Worm (Caenorhabditis elegans) whole organism, L2 larva: ENCODE results near the gene BE10.1.

Source experiments
- F13H6.1 ChIP-seq: sonication (generic microtip); optimal IDR thresholded peaks from 2 replicates; lab custom pipeline; 2016; ENCODE audit warnings: missing genetic modification characterization, missing compliant biosample characterization
- R02D3.7 ChIP-seq: fragments of 150-350 bp; optimal IDR thresholded peaks from 2 replicates; lab custom pipeline; 2014; ENCODE audit warnings: missing biosample characterization, missing genetic modification characterization
- Y55F3AM.14 ChIP-seq: fragments of 200-800 bp; sonication (Bioruptor generic); optimal IDR thresholded peaks from 2 replicates; lab custom pipeline; 2018; ENCODE audit warnings: mild to moderate bottlenecking, missing genetic modification characterization, missing compliant biosample characterization
- ZK546.5 ChIP-seq: sonication (generic microtip); optimal IDR thresholded peaks from 2 replicates; lab custom pipeline; 2017; ENCODE audit warnings: missing biosample characterization, missing genetic modification characterization
- alr-1 ChIP-seq: fragments of 150-350 bp; optimal IDR thresholded peaks from 2 replicates; lab custom pipeline; 2014; ENCODE audit warnings: missing biosample characterization, missing genetic modification characterization
- aly-2 ChIP-seq: fragments of 150-350 bp; optimal IDR thresholded peaks from 2 replicates; lab custom pipeline; 2014; ENCODE audit warnings: missing biosample characterization, missing genetic modification characterization
- ama-1 ChIP-seq: fragments of 150-350 bp; optimal IDR thresholded peaks from 2 replicates; lab custom pipeline; 2018; ENCODE audit warnings: inconsistent platforms
- blmp-1 ChIP-seq: sonication (generic microtip); optimal IDR thresholded peaks from 2 replicates; lab custom pipeline; 2017; ENCODE audit warnings: missing genetic modification characterization, mild to moderate bottlenecking, missing compliant biosample characterization, antibody characterized with exemption, moderate library complexity; ENCODE audit not compliant: insufficient read depth
- ceh-16 ChIP-seq: fragments of 150-350 bp; optimal IDR thresholded peaks from 2 replicates; lab custom pipeline; 2014; ENCODE audit warnings: missing biosample characterization, missing genetic modification characterization
- ceh-82 ChIP-seq: fragments of 150-350 bp; optimal IDR thresholded peaks from 2 replicates; lab custom pipeline; 2014; ENCODE audit warnings: missing biosample characterization, missing genetic modification characterization
- crh-2 ChIP-seq: sonication (generic microtip); optimal IDR thresholded peaks from 2 replicates; lab custom pipeline; 2017; ENCODE audit warnings: missing biosample characterization, missing genetic modification characterization
- dmd-4 ChIP-seq: sonication (generic microtip); optimal IDR thresholded peaks from 2 replicates; lab custom pipeline; 2017; ENCODE audit warnings: missing biosample characterization, missing genetic modification characterization
- egl-27 ChIP-seq: sonication (generic microtip); optimal IDR thresholded peaks from 3 replicates; lab custom pipeline; 2017; ENCODE audit warnings: missing biosample characterization, missing genetic modification reagents, missing genetic modification characterization
- elt-1 ChIP-seq: fragments of 150-350 bp; optimal IDR thresholded peaks from 2 replicates; lab custom pipeline; 2014; ENCODE audit warnings: missing biosample characterization, missing genetic modification characterization
- elt-3 ChIP-seq: sonication (generic microtip); optimal IDR thresholded peaks from 2 replicates; lab custom pipeline; 2017; ENCODE audit warnings: missing biosample characterization, missing genetic modification characterization
- fos-1 ChIP-seq: fragments of 150-350 bp; optimal IDR thresholded peaks from 2 replicates; lab custom pipeline; 2014; ENCODE audit warnings: missing biosample characterization, missing genetic modification characterization
- gmeb-1 ChIP-seq: fragments of 150-350 bp; optimal IDR thresholded peaks from 2 replicates; lab custom pipeline; 2014; ENCODE audit warnings: missing biosample characterization, missing genetic modification characterization
- lin-11 ChIP-seq: fragments of 150-350 bp; sonication (generic microtip); optimal IDR thresholded peaks from 2 replicates; lab custom pipeline; 2014; ENCODE audit warnings: missing biosample characterization, missing genetic modification characterization, inconsistent platforms, mixed read lengths
- lin-13 ChIP-seq: fragments of 150-350 bp; optimal IDR thresholded peaks from 2 replicates; lab custom pipeline; 2014; ENCODE audit warnings: missing biosample characterization, missing genetic modification reagents, missing genetic modification characterization
- lin-39 ChIP-seq: fragments of 150-350 bp; optimal IDR thresholded peaks from 2 replicates; lab custom pipeline; 2014; ENCODE audit warnings: missing biosample characterization, missing genetic modification reagents, missing genetic modification characterization
- mbf-1 ChIP-seq: sonication (generic microtip); optimal IDR thresholded peaks from 2 replicates; lab custom pipeline; 2017; ENCODE audit warnings: missing biosample characterization, missing genetic modification characterization
- mdl-1 ChIP-seq, 2 experiments: fragments of 150-350 bp in 1 of 2; sonication (generic microtip) in 1 of 2; optimal IDR thresholded peaks; 2 replicates each; lab custom pipeline; 2017; ENCODE audit warnings: missing biosample characterization in 2 of 2, missing genetic modification characterization in 2 of 2
- nhr-10 ChIP-seq: sonication (generic microtip); optimal IDR thresholded peaks from 2 replicates; lab custom pipeline; 2017; ENCODE audit warnings: missing biosample characterization, missing genetic modification characterization
- nhr-11 ChIP-seq: fragments of 150-350 bp; optimal IDR thresholded peaks from 2 replicates; lab custom pipeline; 2014; ENCODE audit warnings: missing biosample characterization, missing genetic modification characterization
- nhr-129 ChIP-seq: fragments of 150-350 bp; optimal IDR thresholded peaks from 2 replicates; lab custom pipeline; 2014; ENCODE audit warnings: missing biosample characterization, missing genetic modification characterization
- nhr-21 ChIP-seq: fragments of 150-350 bp; optimal IDR thresholded peaks from 2 replicates; lab custom pipeline; 2014; ENCODE audit warnings: missing biosample characterization, missing genetic modification characterization
- nhr-23 ChIP-seq: fragments of 150-350 bp; optimal IDR thresholded peaks from 2 replicates; lab custom pipeline; 2014; ENCODE audit warnings: missing biosample characterization, missing genetic modification reagents, missing genetic modification characterization
- nhr-237 ChIP-seq: fragments of 150-350 bp; optimal IDR thresholded peaks from 2 replicates; lab custom pipeline; 2014; ENCODE audit warnings: missing biosample characterization, missing genetic modification characterization
- nhr-25 ChIP-seq: fragments of 150-350 bp; sonication (generic microtip); optimal IDR thresholded peaks from 3 replicates; lab custom pipeline; 2014; ENCODE audit warnings: missing biosample characterization, missing genetic modification characterization
- nhr-6 ChIP-seq: fragments of 150-350 bp; optimal IDR thresholded peaks from 2 replicates; lab custom pipeline; 2014; ENCODE audit warnings: missing biosample characterization, missing genetic modification characterization
- nhr-77 ChIP-seq: fragments of 150-350 bp; optimal IDR thresholded peaks from 2 replicates; lab custom pipeline; 2014; ENCODE audit warnings: missing biosample characterization, missing genetic modification characterization
- peb-1 ChIP-seq: fragments of 150-350 bp; optimal IDR thresholded peaks from 2 replicates; lab custom pipeline; 2014; ENCODE audit warnings: missing biosample characterization, missing genetic modification characterization
- sem-4 ChIP-seq: fragments of 150-350 bp; optimal IDR thresholded peaks from 2 replicates; lab custom pipeline; 2014; ENCODE audit warnings: missing biosample characterization, missing genetic modification reagents, missing genetic modification characterization
- skn-1 ChIP-seq: sonication (generic microtip); optimal IDR thresholded peaks from 2 replicates; lab custom pipeline; 2017; ENCODE audit warnings: missing biosample characterization, missing genetic modification characterization
- sma-3 ChIP-seq: sonication (generic microtip); optimal IDR thresholded peaks from 2 replicates; lab custom pipeline; 2016; ENCODE audit warnings: missing genetic modification reagents, missing genetic modification characterization, missing compliant biosample characterization
- sma-9 ChIP-seq, 2 experiments: fragments of 150-350 bp in 1 of 2; sonication (generic microtip) in 1 of 2; optimal IDR thresholded peaks; 2 replicates each; lab custom pipeline; 2014 to 2016; ENCODE audit warnings: missing genetic modification characterization in 2 of 2, mild to moderate bottlenecking in 1 of 2, missing biosample characterization in 1 of 2, missing compliant biosample characterization in 1 of 2, missing genetic modification reagents in 1 of 2, moderate library complexity in 1 of 2
- snpc-4 ChIP-seq: fragments of 150-350 bp; optimal IDR thresholded peaks from 2 replicates; lab custom pipeline; 2014; ENCODE audit warnings: missing biosample characterization, missing genetic modification characterization
- unc-39 ChIP-seq: fragments of 150-350 bp; optimal IDR thresholded peaks from 2 replicates; lab custom pipeline; 2014; ENCODE audit warnings: missing biosample characterization, missing genetic modification characterization
- zag-1 ChIP-seq: fragments of 150-350 bp; optimal IDR thresholded peaks from 2 replicates; lab custom pipeline; 2014; ENCODE audit warnings: missing biosample characterization, missing genetic modification characterization
- ztf-1 ChIP-seq: fragments of 200-800 bp; sonication (Bioruptor generic); conservative IDR thresholded peaks from 2 replicates; pipeline ENCODE4 v1.3.6; 2022; ENCODE audit warnings: missing genetic modification characterization, missing compliant biosample characterization
- ztf-11 ChIP-seq: sonication (generic microtip); optimal IDR thresholded peaks from 2 replicates; lab custom pipeline; 2017; ENCODE audit warnings: missing biosample characterization, missing genetic modification characterization
- ztf-4 ChIP-seq: fragments of 150-350 bp; optimal IDR thresholded peaks from 2 replicates; lab custom pipeline; 2014; ENCODE audit warnings: missing biosample characterization, missing genetic modification characterization

Gene BE10.1

ce11 chrIII:12806712-12807111, 17.4 kb upstream of the BE10.1 start, which contains the start of gene BE10.5:
Gene BE10.5 (minus strand): TSS chrIII:12806812.
- no peak for TF ChIP-seq elt-1
- TF ChIP-seq sem-4 (tag; lab: Kevin White, UChicago) = no peak
- TF ChIP-seq lin-39 (tag; lab: Kevin White, UChicago) = no peak
- TF ChIP-seq sma-9 (GFP tag; optimal IDR thresholded peaks at IDR 0.05; lab: Kevin White, UChicago) = no peak
- TF ChIP-seq sma-9 (tag; optimal IDR thresholded peaks at IDR 0.05; lab: Kevin White, UChicago) = no peak
- TF ChIP-seq ztf-4 (tag; lab: Kevin White, UChicago) = no peak
- TF ChIP-seq nhr-23 (tag; lab: Kevin White, UChicago) = no peak
- TF ChIP-seq nhr-6 (tag; lab: Kevin White, UChicago) = no peak
- TF ChIP-seq nhr-25 (tag; lab: Kevin White, UChicago) = no peak
- TF ChIP-seq, all 48 proteins: peak for 0

- TF ChIP-seq blmp-1 (tag; lab: Kevin White, UChicago) = peak; percentile 93
- TF ChIP-seq nhr-23 (tag; lab: Kevin White, UChicago) = no peak
- no peak for TF ChIP-seq nhr-237
- TF ChIP-seq nhr-25 (tag; lab: Kevin White, UChicago) = peak; percentile 18
- no peak for TF ChIP-seq F13H6.1 (tag; lab: Kevin White, UChicago)
- TF ChIP-seq R02D3.7 (tag; lab: Kevin White, UChicago) = no peak
- no peak for TF ChIP-seq elt-3 (tag; lab: Kevin White, UChicago)
- TF ChIP-seq snpc-4 (tag; lab: Kevin White, UChicago) = no peak
- no peak for TF ChIP-seq lin-13 (GFP tag; lab: Kevin White, UChicago)
- TF ChIP-seq nhr-11 = no peak
- no peak for TF ChIP-seq peb-1 (tag; lab: Kevin White, UChicago)
- TF ChIP-seq aly-2 = no peak
- no peak for TF ChIP-seq nhr-77 (tag; lab: Kevin White, UChicago)
- TF ChIP-seq ztf-11 (tag; lab: Kevin White, UChicago) = no peak
- TF ChIP-seq ZK546.5 (tag; lab: Kevin White, UChicago) = no peak
- TF ChIP-seq nhr-10 (tag; lab: Kevin White, UChicago) = no peak
- TF ChIP-seq ztf-4 (tag; lab: Kevin White, UChicago) = no peak
- no peak for TF ChIP-seq Y55F3AM.14 (GFP tag; lab: Kevin White, UChicago)
- no peak for TF ChIP-seq crh-2
- TF ChIP-seq ama-1 (lab: Kevin White, UChicago) = no peak
- no peak for TF ChIP-seq mbf-1 (tag; lab: Kevin White, UChicago)
- TF ChIP-seq ceh-16 (tag; lab: Kevin White, UChicago) = peak; percentile 58
- TF ChIP-seq skn-1 (tag; lab: Kevin White, UChicago) = no peak
- TF ChIP-seq lin-11 (tag; lab: Kevin White, UChicago) = no peak
- TF ChIP-seq sma-9 (GFP tag; optimal IDR thresholded peaks at IDR 0.05; lab: Kevin White, UChicago) = no peak
- TF ChIP-seq sma-9 (tag; optimal IDR thresholded peaks at IDR 0.05; lab: Kevin White, UChicago) = no peak
- peak; percentile 56 for TF ChIP-seq sem-4 (tag; lab: Kevin White, UChicago)
- TF ChIP-seq sma-3 (GFP tag; lab: Kevin White, UChicago) = no peak
- no peak for TF ChIP-seq zag-1 (tag; lab: Kevin White, UChicago)
- no peak for TF ChIP-seq ceh-82 (tag; lab: Kevin White, UChicago)
- TF ChIP-seq gmeb-1 (tag; lab: Kevin White, UChicago) = no peak
- no peak for TF ChIP-seq mdl-1 (tag; optimal IDR thresholded peaks at IDR 0.05; lab: Kevin White, UChicago)
- no peak for TF ChIP-seq nhr-6 (tag; lab: Kevin White, UChicago)
- TF ChIP-seq ztf-1 (GFP tag; lab: Robert Waterston, UW) = no peak
- TF ChIP-seq nhr-21 (tag; lab: Kevin White, UChicago) = no peak
- no peak for TF ChIP-seq lin-39 (tag; lab: Kevin White, UChicago)
- peak; percentile 47 for TF ChIP-seq fos-1 (tag; lab: Kevin White, UChicago)
- TF ChIP-seq nhr-129 (tag; lab: Kevin White, UChicago) = no peak
- no peak for TF ChIP-seq dmd-4 (tag; lab: Kevin White, UChicago)
- TF ChIP-seq alr-1 (tag; lab: Kevin White, UChicago) = no peak
- TF ChIP-seq unc-39 (tag; lab: Kevin White, UChicago) = no peak
- TF ChIP-seq egl-27 = no peak
Measured at ce11 chrIII:12800529-12800928, 11.2 kb upstream of the BE10.1 start.
